Worm (Caenorhabditis elegans) whole organism, late embryonic: Measurements from ENCODE around the gene srgp-1.

Experiments used
- F13H6.1 ChIP-seq: sonication (generic microtip); optimal IDR thresholded peaks from 2 replicates; lab custom pipeline; 2016; ENCODE audit warnings: missing genetic modification characterization, missing compliant biosample characterization
- ama-1 ChIP-seq: fragments of 150-350 bp; optimal IDR thresholded peaks from 2 replicates; lab custom pipeline; 2014
- ceh-2 ChIP-seq: sonication (generic microtip); optimal IDR thresholded peaks from 2 replicates; lab custom pipeline; 2016; ENCODE audit warnings: missing genotype, missing genetic modification characterization, missing compliant biosample characterization
- ceh-24 ChIP-seq: sonication (generic microtip); optimal IDR thresholded peaks from 2 replicates; lab custom pipeline; 2016; ENCODE audit warnings: mild to moderate bottlenecking, missing genetic modification characterization, missing compliant biosample characterization
- ceh-45 ChIP-seq: fragments of 200-800 bp; sonication (Bioruptor generic); IDR thresholded peaks from 2 replicates; pipeline ENCODE4 v1.3.6; 2022; ENCODE audit warnings: missing genetic modification reagents, missing genetic modification characterization, missing compliant biosample characterization
- ceh-48 ChIP-seq: sonication (generic microtip); optimal IDR thresholded peaks from 2 replicates; lab custom pipeline; 2016; ENCODE audit warnings: missing genetic modification characterization, inconsistent platforms, missing compliant biosample characterization
- elt-4 ChIP-seq: sonication (generic microtip); optimal IDR thresholded peaks from 2 replicates; lab custom pipeline; 2016; ENCODE audit warnings: missing genetic modification characterization, missing compliant biosample characterization
- fkh-10 ChIP-seq: fragments of 150-350 bp; optimal IDR thresholded peaks from 2 replicates; lab custom pipeline; 2014; ENCODE audit warnings: missing biosample characterization, missing genetic modification reagents, missing genetic modification characterization
- hlh-15 ChIP-seq: sonication (generic microtip); optimal IDR thresholded peaks from 2 replicates; lab custom pipeline; 2016; ENCODE audit warnings: missing genetic modification characterization, missing compliant biosample characterization
- nfya-1 ChIP-seq: sonication (generic microtip); optimal IDR thresholded peaks from 2 replicates; lab custom pipeline; 2017; ENCODE audit warnings: missing genetic modification characterization, mild to moderate bottlenecking, missing compliant biosample characterization, antibody characterized with exemption, moderate library complexity
- nhr-232 ChIP-seq: sonication (generic microtip); optimal IDR thresholded peaks from 2 replicates; lab custom pipeline; 2016; ENCODE audit warnings: missing genetic modification characterization, missing compliant biosample characterization
- pag-3 ChIP-seq: sonication (generic microtip); optimal IDR thresholded peaks from 2 replicates; lab custom pipeline; 2016; ENCODE audit warnings: missing compliant biosample characterization, missing genetic modification characterization, borderline replicate concordance
- pax-1 ChIP-seq: fragments of 150-350 bp; optimal IDR thresholded peaks from 2 replicates; lab custom pipeline; 2014; ENCODE audit warnings: missing biosample characterization, missing genetic modification characterization
- rnt-1 ChIP-seq: sonication (generic microtip); optimal IDR thresholded peaks from 2 replicates; lab custom pipeline; 2016; ENCODE audit warnings: missing genetic modification characterization, missing compliant biosample characterization
- sdc-2 ChIP-seq: sonication (generic microtip); optimal IDR thresholded peaks from 2 replicates; lab custom pipeline; 2016; ENCODE audit warnings: missing genotype, missing genetic modification characterization, missing compliant biosample characterization
- syd-9 ChIP-seq: sonication (generic microtip); optimal IDR thresholded peaks from 2 replicates; lab custom pipeline; 2016; ENCODE audit warnings: mild to moderate bottlenecking, missing genetic modification characterization, moderate library complexity, missing compliant biosample characterization
- tbx-7 ChIP-seq: sonication (generic microtip); optimal IDR thresholded peaks from 2 replicates; lab custom pipeline; 2016; ENCODE audit warnings: missing genotype, missing genetic modification characterization, missing compliant biosample characterization
- zip-5 ChIP-seq: sonication (generic microtip); optimal IDR thresholded peaks from 2 replicates; lab custom pipeline; 2016; ENCODE audit warnings: missing genetic modification characterization, missing compliant biosample characterization

The srgp-1 gene

DNA sequence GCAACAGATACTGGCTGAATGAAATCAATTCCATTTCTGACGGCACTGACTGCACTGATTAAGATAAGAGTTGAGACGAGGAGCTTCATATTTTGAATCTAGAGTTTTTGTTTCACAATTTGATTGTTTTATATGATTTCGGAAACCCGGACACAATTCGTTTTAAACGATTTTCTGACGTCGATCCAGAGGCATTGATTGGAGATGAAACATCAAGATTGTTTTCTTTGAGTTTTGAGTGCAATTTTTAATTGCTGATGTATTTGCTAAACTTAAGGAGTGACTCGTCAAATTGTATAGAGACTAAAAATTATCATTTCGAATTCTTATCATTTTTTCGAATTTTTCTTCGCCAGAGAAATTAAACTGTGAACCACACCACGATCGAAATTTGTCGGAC, 57.5 kb downstream of the srgp-1 start, which contains the start of gene lys-6:
Gene lys-6 (minus strand): TSS at position 101 of the 400 bp plus-strand sequence.
- TF ChIP-seq ceh-45 (GFP tag; lab: Robert Waterston, UW) (no peak), F13H6.1 (tag; lab: Kevin White, UChicago) (no peak), zip-5 (tag; lab: Kevin White, UChicago) (no peak), ceh-2 (no peak), pag-3 (tag; lab: Kevin White, UChicago) (no peak), fkh-10 (GFP tag; lab: Kevin White, UChicago) (no peak), nhr-232 (tag; lab: Kevin White, UChicago) (no peak), pax-1 (tag; lab: Kevin White, UChicago) (no peak), elt-4 (tag; lab: Kevin White, UChicago) (no peak), rnt-1 (no peak), nfya-1 (tag; lab: Kevin White, UChicago) (no peak), ceh-48 (no peak), ceh-24 (tag; lab: Kevin White, UChicago) (no peak), hlh-15 (no peak), sdc-2 (tag; lab: Kevin White, UChicago) (no peak), syd-9 (tag; lab: Kevin White, UChicago) (no peak), ama-1 (lab: Kevin White, UChicago) (no peak), tbx-7 (tag; lab: Kevin White, UChicago) (no peak)
- TF ChIP-seq, all 69 proteins: peak for 0
